Fruit fly (Drosophila melanogaster): ENCODE data around the gene Cyp4e3.

Cyp4e3 gene

DNA sequence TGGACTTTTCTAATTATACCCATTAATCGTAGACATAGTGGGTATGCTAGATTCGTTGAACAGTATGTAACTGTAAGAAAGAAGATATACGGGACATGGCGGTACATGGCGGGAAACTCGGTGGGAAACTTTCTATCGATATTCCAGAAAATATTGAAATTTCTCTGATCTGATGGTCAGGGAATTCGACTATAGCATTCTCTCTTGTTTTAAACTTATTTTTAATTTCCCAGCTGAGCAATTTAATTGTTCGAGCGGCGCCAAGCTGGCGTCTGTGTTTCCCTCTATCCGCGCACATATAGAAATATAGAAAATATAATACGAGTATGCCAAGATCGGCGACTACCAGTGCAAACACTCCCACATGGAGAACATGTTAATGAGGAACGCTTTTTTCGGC lies 29.3 kb upstream of the Cyp4e3 start (continued):
- TF ChIP-seq eyg (GFP tag; optimal IDR thresholded peaks at IDR 0.05) (no peak), CG14050 (GFP tag; IDR thresholded peaks at IDR 0.05) (no peak), CG18619 (GFP tag; optimal IDR thresholded peaks at IDR 0.05) (peak; percentile 7), CG7271 (tag; optimal IDR thresholded peaks at IDR 0.05) (no peak), Kr (GFP tag; optimal IDR thresholded peaks at IDR 0.05) (no peak), ewg (GFP tag; optimal IDR thresholded peaks at IDR 0.05) (no peak), D19B (GFP tag; optimal IDR thresholded peaks at IDR 0.05) (peak; percentile 62), dysf (GFP tag; IDR thresholded peaks at IDR 0.05) (peak; percentile 46; the same call in 2 of the 3 replicates), Ets65A (GFP tag) (peak; percentile 83), NFAT (GFP tag; IDR thresholded peaks at IDR 0.05) (no peak), danr (GFP tag; IDR thresholded peaks at IDR 0.05) (no peak), Dll (GFP tag; IDR thresholded peaks at IDR 0.05; ENCODE audit: partially characterized antibody) (no peak), gce (GFP tag; IDR thresholded peaks at IDR 0.05) (no peak), az2 (GFP tag; optimal IDR thresholded peaks at IDR 0.05) (peak; percentile 5), CG3065 (GFP tag; optimal IDR thresholded peaks at IDR 0.05) (no peak), Ets97D (GFP tag; optimal IDR thresholded peaks at IDR 0.05) (no peak), NK7.1 (GFP tag; optimal IDR thresholded peaks at IDR 0.05) (no peak), abd-A (tag; optimal IDR thresholded peaks at IDR 0.05) (no peak), br (optimal IDR thresholded peaks at IDR 0.05) (no peak), zfh2 (GFP tag; optimal IDR thresholded peaks at IDR 0.05) (peak; percentile 60), CG4820 (GFP tag; optimal IDR thresholded peaks at IDR 0.05) (no peak), CG15514 (GFP tag; optimal IDR thresholded peaks at IDR 0.05) (no peak), CG10462 (GFP tag; optimal IDR thresholded peaks at IDR 0.05) (no peak), yki (optimal IDR thresholded peaks at IDR 0.05) (no peak), Opbp (GFP tag; IDR thresholded peaks at IDR 0.05; ENCODE audit: partially characterized antibody) (no peak), CG15269 (tag; optimal IDR thresholded peaks at IDR 0.05) (peak; percentile 66), CG1647 (GFP tag; optimal IDR thresholded peaks at IDR 0.05) (no peak), Stat92E (GFP tag; optimal IDR thresholded peaks at IDR 0.05) (no peak), esg (GFP tag; conservative IDR thresholded peaks at IDR 0.05) (no peak), unpg (GFP tag; optimal IDR thresholded peaks at IDR 0.05) (peak; percentile 26), CG7839 (tag; optimal IDR thresholded peaks at IDR 0.05) (peak; percentile 42), Awh (GFP tag; IDR thresholded peaks at IDR 0.05) (no peak), CG34376 (GFP tag; optimal IDR thresholded peaks at IDR 0.05) (no peak), CG14667 (GFP tag; IDR thresholded peaks at IDR 0.05) (no peak), Bgb (GFP tag; IDR thresholded peaks at IDR 0.05; ENCODE audit: partially characterized antibody) (no peak), toy (GFP tag; IDR thresholded peaks at IDR 0.05) (no peak), CG13775 (GFP tag; optimal IDR thresholded peaks at IDR 0.05) (peak; percentile 9), Rx (GFP tag; IDR thresholded peaks at IDR 0.05) (no peak), gsb-n (tag; optimal IDR thresholded peaks at IDR 0.05) (no peak), usp (GFP tag; optimal IDR thresholded peaks at IDR 0.05) (no peak), croc (GFP tag; conservative IDR thresholded peaks at IDR 0.05) (no peak), her (GFP tag; optimal IDR thresholded peaks at IDR 0.05) (no peak), Fer3 (tag; optimal IDR thresholded peaks at IDR 0.05) (peak; percentile 40), Dfd (GFP tag; optimal IDR thresholded peaks at IDR 0.05) (no peak), CG2120 (GFP tag; optimal IDR thresholded peaks at IDR 0.05) (peak; percentile 73), amos (GFP tag; IDR thresholded peaks at IDR 0.05; ENCODE audit: partially characterized antibody) (no peak), CG8478 (optimal IDR thresholded peaks at IDR 0.05) (no peak), CG14710 (tag; optimal IDR thresholded peaks at IDR 0.05) (no peak), nau (GFP tag; optimal IDR thresholded peaks at IDR 0.05) (no peak), CG2889 (GFP tag; IDR thresholded peaks at IDR 0.05) (no peak), Spps (tag; optimal IDR thresholded peaks at IDR 0.05) (no peak), MBD-R2 (GFP tag; IDR thresholded peaks at IDR 0.05) (no peak), CG11696 (GFP tag; IDR thresholded peaks at IDR 0.05) (no peak)

All from whole organism, embryonic.